Worm (Caenorhabditis elegans) whole organism, young adult: ENCODE data around the gene B0001.3.

Experiments used
- B0261.1 ChIP-seq: sonication (generic microtip); optimal IDR thresholded peaks from 2 replicates; lab custom pipeline; 2016; ENCODE audit warnings: mild to moderate bottlenecking, missing genetic modification characterization, moderate library complexity, missing compliant biosample characterization
- C17E4.6 ChIP-seq: fragments of 200-800 bp; sonication (Bioruptor generic); IDR thresholded peaks from 2 replicates; pipeline ENCODE4 v1.3.6; 2022; ENCODE audit warnings: missing genetic modification reagents, missing genetic modification characterization, missing compliant biosample characterization
- D2030.7 ChIP-seq: fragments of 200-800 bp; sonication (Bioruptor generic); IDR thresholded peaks from 2 replicates; pipeline ENCODE4 v1.3.6; 2022; ENCODE audit warnings: missing genetic modification reagents, missing genetic modification characterization, missing compliant biosample characterization
- F23B12.7 ChIP-seq: sonication (generic microtip); optimal IDR thresholded peaks from 2 replicates; lab custom pipeline; 2017; ENCODE audit warnings: missing genetic modification characterization, mild to moderate bottlenecking, missing compliant biosample characterization, antibody characterized with exemption, moderate library complexity; ENCODE audit not compliant: insufficient read depth
- F55B11.4 ChIP-seq: sonication (generic microtip); optimal IDR thresholded peaks from 2 replicates; lab custom pipeline; 2016; ENCODE audit warnings: missing compliant biosample characterization, missing genetic modification characterization, borderline replicate concordance; ENCODE audit not compliant: insufficient read depth
- F57C9.4 ChIP-seq: sonication (generic microtip); optimal IDR thresholded peaks from 2 replicates; lab custom pipeline; 2017; ENCODE audit warnings: mild to moderate bottlenecking, missing genetic modification characterization, missing compliant biosample characterization
- T07F8.4 ChIP-seq: sonication (generic microtip); optimal IDR thresholded peaks from 2 replicates; lab custom pipeline; 2016; ENCODE audit warnings: mild to moderate bottlenecking, missing genetic modification characterization, moderate library complexity, missing compliant biosample characterization
- Y53F4B.3 ChIP-seq: fragments of 200-800 bp; sonication (Bioruptor generic); IDR thresholded peaks from 2 replicates; pipeline ENCODE4 v1.3.6; 2022; ENCODE audit warnings: missing genetic modification reagents, missing genetic modification characterization, missing compliant biosample characterization
- Y53G8AR.9 ChIP-seq: fragments of 200-800 bp; sonication (Bioruptor generic); conservative IDR thresholded peaks from 2 replicates; pipeline ENCODE4 v1.3.6; 2022; ENCODE audit warnings: missing genetic modification reagents, missing genetic modification characterization, missing compliant biosample characterization
- Y56A3A.18 ChIP-seq: fragments of 200-800 bp; sonication (Bioruptor generic); IDR thresholded peaks from 2 replicates; pipeline ENCODE4 v1.3.6; 2022; ENCODE audit warnings: missing genetic modification reagents, missing genetic modification characterization, missing compliant biosample characterization
- Y67H2A.10 ChIP-seq: fragments of 200-800 bp; sonication (Bioruptor generic); conservative IDR thresholded peaks from 2 replicates; pipeline ENCODE4 v1.3.6; 2022; ENCODE audit warnings: missing genetic modification reagents, missing genetic modification characterization, missing compliant biosample characterization
- Y79H2A.3 ChIP-seq: fragments of 200-800 bp; sonication (Bioruptor generic); conservative IDR thresholded peaks from 2 replicates; pipeline ENCODE4 v1.3.6; 2022; ENCODE audit warnings: missing genetic modification reagents, missing genetic modification characterization, missing compliant biosample characterization
- athp-1 ChIP-seq: sonication (generic microtip); optimal IDR thresholded peaks from 2 replicates; lab custom pipeline; 2017; ENCODE audit warnings: mild to moderate bottlenecking, missing genetic modification characterization, missing compliant biosample characterization
- attf-3 ChIP-seq: fragments of 200-800 bp; sonication (Bioruptor generic); conservative IDR thresholded peaks from 2 replicates; pipeline ENCODE4 v1.3.6; 2022; ENCODE audit warnings: missing genetic modification reagents, missing genetic modification characterization, missing compliant biosample characterization
- attf-5 ChIP-seq: fragments of 200-800 bp; sonication (Bioruptor generic); optimal IDR thresholded peaks from 2 replicates; lab custom pipeline; 2018; ENCODE audit warnings: mild to moderate bottlenecking, missing genetic modification characterization, missing compliant biosample characterization
- cebp-2 ChIP-seq: fragments of 200-800 bp; sonication (Bioruptor generic); IDR thresholded peaks from 2 replicates; pipeline ENCODE4 v1.3.6; 2022; ENCODE audit warnings: missing genetic modification characterization, missing compliant biosample characterization
- ceh-58 ChIP-seq: fragments of 200-800 bp; sonication (Bioruptor generic); IDR thresholded peaks from 2 replicates; pipeline ENCODE4 v1.3.6; 2022; ENCODE audit warnings: missing genetic modification characterization, missing compliant biosample characterization
- egl-18 ChIP-seq: fragments of 200-800 bp; sonication (Bioruptor generic); IDR thresholded peaks from 2 replicates; pipeline ENCODE4 v1.3.6; 2022; ENCODE audit warnings: missing genetic modification reagents, missing genetic modification characterization, missing compliant biosample characterization
- egrh-3 ChIP-seq: fragments of 200-800 bp; sonication (Bioruptor generic); IDR thresholded peaks from 2 replicates; pipeline ENCODE4 v1.3.6; 2022; ENCODE audit warnings: missing genetic modification reagents, missing genetic modification characterization, missing compliant biosample characterization
- fkh-3 ChIP-seq: sonication (generic microtip); optimal IDR thresholded peaks from 2 replicates; lab custom pipeline; 2016; ENCODE audit warnings: mild to moderate bottlenecking, missing genetic modification characterization, missing compliant biosample characterization
- gei-17 ChIP-seq: fragments of 200-800 bp; sonication (Bioruptor generic); optimal IDR thresholded peaks from 2 replicates; lab custom pipeline; 2018; ENCODE audit warnings: mild to moderate bottlenecking, missing genetic modification characterization, missing compliant biosample characterization
- hmg-1.2 ChIP-seq: fragments of 200-800 bp; sonication (Bioruptor generic); IDR thresholded peaks from 2 replicates; pipeline ENCODE4 v1.3.6; 2022; ENCODE audit warnings: missing genetic modification reagents, missing genetic modification characterization, missing compliant biosample characterization
- hsf-1 ChIP-seq: fragments of 200-800 bp; sonication (Bioruptor generic); IDR thresholded peaks from 2 replicates; pipeline ENCODE4 v1.3.6; 2022; ENCODE audit warnings: missing genetic modification reagents, missing genetic modification characterization, missing compliant biosample characterization
- let-526 ChIP-seq: fragments of 200-800 bp; sonication (Bioruptor generic); IDR thresholded peaks from 2 replicates; pipeline ENCODE4 v1.3.6; 2022; ENCODE audit warnings: missing genetic modification reagents, missing genetic modification characterization, missing compliant biosample characterization
- lin-40 ChIP-seq: sonication (generic microtip); optimal IDR thresholded peaks from 2 replicates; lab custom pipeline; 2016; ENCODE audit warnings: missing genetic modification characterization, mild to moderate bottlenecking, missing compliant biosample characterization, missing genotype, missing genetic modification reagents
- madf-6 ChIP-seq: fragments of 200-800 bp; sonication (Bioruptor generic); IDR thresholded peaks from 2 replicates; pipeline ENCODE4 v1.3.6; 2022; ENCODE audit warnings: missing genetic modification reagents, missing genetic modification characterization, missing compliant biosample characterization
- madf-8 ChIP-seq: fragments of 200-800 bp; sonication (Bioruptor generic); conservative IDR thresholded peaks from 2 replicates; pipeline ENCODE4 v1.3.6; 2022; ENCODE audit warnings: missing genetic modification reagents, missing genetic modification characterization, missing compliant biosample characterization
- mxl-1 ChIP-seq: sonication (generic microtip); optimal IDR thresholded peaks from 2 replicates; lab custom pipeline; 2016; ENCODE audit warnings: missing genetic modification characterization, missing compliant biosample characterization
- nhr-90 ChIP-seq: sonication (generic microtip); optimal IDR thresholded peaks from 2 replicates; lab custom pipeline; 2016; ENCODE audit warnings: missing genotype, mild to moderate bottlenecking, missing genetic modification characterization, missing compliant biosample characterization
- rcor-1 ChIP-seq: fragments of 200-800 bp; sonication (Bioruptor generic); IDR thresholded peaks from 2 replicates; pipeline ENCODE4 v1.3.6; 2022; ENCODE audit warnings: missing genetic modification reagents, missing genetic modification characterization, missing compliant biosample characterization
- rec-8 ChIP-seq, 2 experiments: sonication (generic microtip); optimal IDR thresholded peaks; 2 replicates each; lab custom pipeline; 2016; ENCODE audit warnings: mild to moderate bottlenecking in 2 of 2, missing genetic modification characterization in 2 of 2, missing genetic modification reagents in 2 of 2, missing genotype in 2 of 2, missing biosample characterization in 1 of 2, missing compliant biosample characterization in 1 of 2, moderate library complexity in 1 of 2
- sdz-38 ChIP-seq: sonication (generic microtip); optimal IDR thresholded peaks from 2 replicates; lab custom pipeline; 2016; ENCODE audit warnings: missing genotype, missing genetic modification characterization, missing compliant biosample characterization
- snpc-4 ChIP-seq, 5 experiments: fragments of 150-350 bp in 1 of 5; sonication (generic microtip) in 4 of 5; optimal IDR thresholded peaks; 2 replicates each; lab custom pipeline; 2014 to 2018; ENCODE audit warnings: missing genetic modification characterization in 5 of 5, missing biosample characterization in 3 of 5, antibody characterized with exemption in 2 of 5, mild to moderate bottlenecking in 2 of 5, missing compliant biosample characterization in 2 of 5, missing genotype in 2 of 5, moderate library complexity in 2 of 5, missing genetic modification reagents in 1 of 5
- somi-1 ChIP-seq: fragments of 200-800 bp; sonication (Bioruptor generic); optimal IDR thresholded peaks from 2 replicates; lab custom pipeline; 2018; ENCODE audit warnings: mild to moderate bottlenecking, missing genetic modification characterization, missing compliant biosample characterization
- tlf-1 ChIP-seq: fragments of 200-800 bp; sonication (Bioruptor generic); optimal IDR thresholded peaks from 2 replicates; lab custom pipeline; 2018; ENCODE audit warnings: mild to moderate bottlenecking, missing genetic modification characterization, missing compliant biosample characterization
- unc-130 ChIP-seq: sonication (generic microtip); optimal IDR thresholded peaks from 2 replicates; lab custom pipeline; 2016; ENCODE audit warnings: missing genetic modification reagents, missing genetic modification characterization, missing compliant biosample characterization
- zfh-2 ChIP-seq: fragments of 200-800 bp; sonication (Bioruptor generic); conservative IDR thresholded peaks from 2 replicates; pipeline ENCODE4 v1.3.6; 2022; ENCODE audit warnings: missing genetic modification reagents, missing genetic modification characterization, missing compliant biosample characterization
- zim-3 ChIP-seq: sonication (generic microtip); optimal IDR thresholded peaks from 2 replicates; lab custom pipeline; 2017; ENCODE audit warnings: mild to moderate bottlenecking, missing genetic modification characterization, moderate library complexity, missing compliant biosample characterization
- ztf-18 ChIP-seq: sonication (generic microtip); optimal IDR thresholded peaks from 2 replicates; lab custom pipeline; 2016; ENCODE audit warnings: missing genotype, mild to moderate bottlenecking, missing genetic modification characterization, missing compliant biosample characterization
- ztf-22 ChIP-seq: fragments of 200-800 bp; sonication (Bioruptor generic); optimal IDR thresholded peaks from 2 replicates; lab custom pipeline; 2018; ENCODE audit warnings: mild to moderate bottlenecking, missing genetic modification characterization, moderate library complexity, missing compliant biosample characterization
- ztf-25 ChIP-seq: fragments of 200-800 bp; sonication (Bioruptor generic); IDR thresholded peaks from 2 replicates; pipeline ENCODE4 v1.3.6; 2022; ENCODE audit warnings: missing genetic modification reagents, missing genetic modification characterization, missing compliant biosample characterization
- ztf-3 ChIP-seq: fragments of 200-800 bp; sonication (Bioruptor generic); optimal IDR thresholded peaks from 2 replicates; lab custom pipeline; 2018; ENCODE audit warnings: mild to moderate bottlenecking, missing genetic modification characterization, missing compliant biosample characterization

B0001.3 gene

ce11 chrIV:12109743-12110142 lies 35.8 kb downstream of the B0001.3 start:
- TF ChIP-seq madf-8 (GFP tag; lab: Robert Waterston, UW) = no peak
- TF ChIP-seq madf-6 (GFP tag; lab: Robert Waterston, UW) = no peak
- TF ChIP-seq snpc-4 (GFP tag; optimal IDR thresholded peaks at IDR 0.05; lab: Kevin White, UChicago) = no peak
- TF ChIP-seq snpc-4 (tag; optimal IDR thresholded peaks at IDR 0.05; lab: Kevin White, UChicago) = no peak
- TF ChIP-seq lin-40 (tag; lab: Kevin White, UChicago) = peak; percentile 34
- no peak for TF ChIP-seq B0261.1 (tag; lab: Kevin White, UChicago)
- no peak for TF ChIP-seq Y79H2A.3
- TF ChIP-seq ztf-25 = no peak

DNA sequence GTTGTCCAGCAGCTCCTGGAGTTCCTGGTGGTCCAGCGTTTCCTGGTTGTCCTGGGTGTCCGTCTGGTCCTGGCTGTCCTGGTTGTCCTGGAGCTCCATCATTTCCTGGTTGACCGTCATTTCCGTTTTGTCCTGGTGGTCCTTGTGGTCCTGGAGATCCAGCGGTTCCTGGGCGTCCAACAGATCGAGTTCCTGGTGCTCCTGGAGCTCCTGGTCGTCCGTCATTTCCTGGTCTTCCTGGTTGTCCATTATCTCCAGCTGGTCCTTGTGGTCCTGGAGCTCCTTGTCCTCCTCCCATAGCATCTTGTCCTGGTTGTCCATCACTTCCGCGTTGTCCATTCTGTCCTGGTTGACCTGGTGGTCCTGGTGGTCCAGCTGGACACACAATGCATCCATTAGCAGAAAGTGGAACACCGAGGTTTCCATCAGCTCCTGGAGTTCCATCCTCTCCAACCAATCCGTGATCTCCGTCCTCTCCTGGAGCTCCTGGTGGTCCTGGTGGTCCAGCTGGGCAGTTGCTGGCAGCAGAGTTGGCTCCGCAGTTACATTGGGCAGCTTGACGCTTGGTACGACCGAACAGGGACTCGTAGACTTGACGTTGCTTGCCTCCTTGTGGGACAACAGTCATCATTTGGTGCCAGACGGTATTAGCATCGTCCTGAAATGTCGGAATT lies 36.4 kb downstream of the B0001.3 start:
- TF ChIP-seq cebp-2 (GFP tag; lab: Robert Waterston, UW) = peak; percentile 55; the same call in 1 of the 2 replicates
- no peak for TF ChIP-seq sdz-38 (tag; lab: Kevin White, UChicago)
- TF ChIP-seq ztf-22 (GFP tag; lab: Kevin White, UChicago) = no peak
- no peak for TF ChIP-seq fkh-3 (tag; lab: Kevin White, UChicago)
- no peak for TF ChIP-seq B0261.1 (tag; lab: Kevin White, UChicago)
- no peak for TF ChIP-seq gei-17 (GFP tag; lab: Kevin White, UChicago)
- no peak for TF ChIP-seq ceh-58 (GFP tag; lab: Robert Waterston, UW)
- TF ChIP-seq C17E4.6 (GFP tag; lab: Robert Waterston, UW) = no peak
- no peak for TF ChIP-seq attf-5
- TF ChIP-seq F55B11.4 (tag; lab: Kevin White, UChicago) = no peak
- peak; percentile 7 for TF ChIP-seq lin-40 (tag; lab: Kevin White, UChicago)
- no peak for TF ChIP-seq Y56A3A.18 (GFP tag; lab: Robert Waterston, UW)
- no peak for TF ChIP-seq Y53G8AR.9 (GFP tag; lab: Robert Waterston, UW)
- 0 out of 2 replicates have a peak, but pooled peaks have one; percentile 24 for TF ChIP-seq egl-18 (GFP tag; lab: Robert Waterston, UW)
- no peak for TF ChIP-seq F57C9.4 (tag; lab: Kevin White, UChicago)
- TF ChIP-seq hsf-1 = 0 out of 2 replicates have a peak, but pooled peaks have one; percentile 56
- no peak for TF ChIP-seq ztf-3 (GFP tag; lab: Kevin White, UChicago)
- no peak for TF ChIP-seq tlf-1
- peak; percentile 76; the same call in 1 of the 2 replicates for TF ChIP-seq zfh-2 (GFP tag; lab: Robert Waterston, UW)
- TF ChIP-seq egrh-3 (GFP tag; lab: Robert Waterston, UW) = 0 out of 2 replicates have a peak, but pooled peaks have one; percentile 3

DNA sequence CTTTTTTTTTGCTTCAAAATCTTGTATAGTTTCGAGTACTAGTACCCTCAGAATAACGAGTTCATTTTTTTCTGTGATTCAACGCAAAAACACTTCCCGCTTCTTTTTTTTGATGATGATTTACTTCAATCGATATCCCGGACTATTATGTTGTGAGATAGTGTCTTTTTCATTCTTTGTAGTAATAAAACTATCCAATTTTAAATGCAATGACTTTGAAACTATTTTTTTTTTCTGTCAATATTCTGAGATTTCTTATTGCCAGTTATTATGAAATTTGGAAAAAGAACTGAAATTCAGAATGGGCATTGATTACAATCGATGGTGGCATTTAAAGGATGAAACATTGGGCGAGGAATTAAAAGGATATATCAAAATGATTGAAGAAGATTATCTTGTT lies 40.0 kb downstream of the B0001.3 start, which contains the start of gene M18.3:
M18.3 (plus strand) TSS at position 301 of the 400 bp plus-strand sequence.
- TF ChIP-seq D2030.7 (no peak), F23B12.7 (no peak), Y67H2A.10 (GFP tag; lab: Robert Waterston, UW) (no peak), zim-3 (tag; lab: Kevin White, UChicago) (no peak), unc-130 (GFP tag; lab: Kevin White, UChicago) (no peak)

DNA sequence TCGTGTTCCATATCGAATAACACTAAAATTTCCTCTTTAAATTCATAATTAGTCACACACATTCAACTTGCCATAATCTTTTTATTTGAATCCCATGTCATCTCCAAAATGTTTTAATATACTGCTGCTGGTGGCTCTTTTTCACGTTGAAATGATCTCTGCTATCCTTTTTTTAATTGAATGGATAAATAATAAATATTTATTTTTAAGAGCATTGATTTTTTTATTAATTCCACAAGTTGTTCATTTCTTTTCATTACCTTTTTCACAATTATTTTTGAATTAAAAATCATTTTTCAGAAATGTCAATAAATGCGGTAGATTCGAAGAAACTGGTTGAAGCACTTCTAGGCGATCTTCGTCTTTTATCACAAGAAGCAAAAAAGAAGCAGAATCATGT lies 49.1 kb downstream of the B0001.3 start, which contains the start of gene mon-2:
mon-2 (plus strand) TSS at position 301 of the 400 bp plus-strand sequence.
- no peak for TF ChIP-seq nhr-90 (tag; lab: Kevin White, UChicago)
- no peak for TF ChIP-seq hmg-1.2 (GFP tag; lab: Robert Waterston, UW)
- TF ChIP-seq mxl-1 (tag; lab: Kevin White, UChicago) = no peak
- no peak for TF ChIP-seq Y53F4B.3 (GFP tag; lab: Robert Waterston, UW)
- TF ChIP-seq let-526 (GFP tag; lab: Robert Waterston, UW) = no peak
- TF ChIP-seq rec-8 (tag; optimal IDR thresholded peaks at IDR 0.05; lab: Kevin White, UChicago) = no peak
- TF ChIP-seq rcor-1 (GFP tag; lab: Robert Waterston, UW) = no peak
- no peak for TF ChIP-seq T07F8.4 (tag; lab: Kevin White, UChicago)
- no peak for TF ChIP-seq ztf-18
- no peak for TF ChIP-seq athp-1 (tag; lab: Kevin White, UChicago)
- TF ChIP-seq attf-3 (GFP tag; lab: Robert Waterston, UW) = no peak
- TF ChIP-seq somi-1 = no peak
- TF ChIP-seq madf-6 (GFP tag; lab: Robert Waterston, UW) = no peak; the same call in 1 of the 2 replicates
